Worm (Caenorhabditis elegans) whole organism, mixed stage, embryonic: ENCODE data around the gene unc-51.

Experiments
- bed-3 ChIP-seq: fragments of 200-800 bp; sonication (Bioruptor generic); optimal IDR thresholded peaks from 3 replicates; lab custom pipeline; 2018; ENCODE audit warnings: mild to moderate bottlenecking, missing genetic modification characterization, moderate library complexity, missing compliant biosample characterization
- nhr-12 ChIP-seq: fragments of 150-350 bp; optimal IDR thresholded peaks from 2 replicates; lab custom pipeline; 2014; ENCODE audit warnings: missing biosample characterization, missing genetic modification characterization

DNA sequence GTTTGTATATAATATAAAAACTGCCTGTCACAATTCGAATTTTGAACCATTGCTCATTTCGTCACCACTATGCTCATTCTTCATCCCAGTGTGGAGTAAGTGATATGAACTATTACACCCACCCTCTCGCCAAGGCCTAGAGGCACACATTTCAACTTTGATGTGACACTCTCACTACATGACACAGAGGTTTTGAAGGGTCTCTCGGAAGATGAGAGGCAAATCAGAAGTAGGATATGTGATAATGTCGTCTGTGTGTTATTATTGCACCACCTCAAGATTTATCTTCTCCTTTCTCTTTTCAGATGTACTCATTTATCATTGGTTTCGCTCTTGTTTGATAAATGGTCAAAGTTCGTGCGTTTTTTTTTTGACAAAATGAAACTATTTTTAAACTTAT, 17.1 kb upstream of the unc-51 start:
- TF ChIP-seq nhr-12 (no peak), bed-3 (GFP tag; lab: Kevin White, UChicago) (no peak)
